Worm (Caenorhabditis elegans) whole organism, late embryonic: ENCODE results near the gene vit-6.

Source experiments
- pha-4 ChIP-seq: fragments of 150-350 bp; optimal IDR thresholded peaks from 2 replicates; lab custom pipeline; 2018; ENCODE audit warnings: missing biosample characterization, missing genetic modification reagents, missing genetic modification characterization
- sox-2 ChIP-seq: fragments of 200-800 bp; sonication (Bioruptor generic); IDR thresholded peaks from 2 replicates; pipeline ENCODE4 v1.3.6; 2022; ENCODE audit warnings: missing genetic modification reagents, missing genetic modification characterization, missing compliant biosample characterization

DNA sequence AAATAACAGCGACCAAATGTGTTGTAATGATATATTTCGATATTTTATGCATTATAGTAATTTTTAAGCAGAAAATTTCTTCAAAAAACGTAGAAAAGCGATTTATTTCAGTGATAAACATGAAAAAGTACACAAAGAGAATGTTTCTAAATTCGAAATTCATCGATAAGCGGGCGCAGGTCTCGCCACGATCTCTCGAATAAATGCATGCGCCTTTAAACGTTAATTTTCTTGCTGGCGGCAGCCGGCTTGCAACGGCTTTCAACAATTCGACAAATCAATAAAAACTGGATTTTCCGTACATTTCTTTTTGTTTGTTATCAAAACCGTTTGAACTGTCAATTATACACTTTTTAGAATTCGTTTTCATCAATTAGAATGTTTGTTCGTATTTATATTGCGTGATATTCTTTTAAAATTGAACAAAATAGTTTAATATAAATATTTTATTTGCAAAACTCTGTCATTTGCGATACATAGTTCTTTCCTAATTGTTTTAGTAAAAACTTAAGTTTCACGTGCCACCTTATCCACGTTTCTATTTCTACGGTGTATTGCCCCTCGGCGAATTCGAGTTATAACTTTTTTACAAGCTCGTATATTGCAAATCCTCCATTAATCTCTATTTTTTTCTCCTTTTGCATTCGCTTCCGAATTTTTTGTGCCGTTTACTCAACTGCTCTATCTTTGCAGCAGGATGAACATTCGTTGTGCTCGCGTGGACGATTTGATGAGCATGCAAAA, 28.8 kb downstream of the vit-6 start, which contains the start of gene daf-31:
- no peak for TF ChIP-seq pha-4 (tag; lab: Kevin White, UChicago)
- TF ChIP-seq sox-2: no peak
